Worm (Caenorhabditis elegans) whole organism, young adult: Measurements from ENCODE around the gene kbp-1.

ENCODE experiments used
- B0019.2 ChIP-seq: fragments of 200-800 bp; sonication (Bioruptor generic); conservative IDR thresholded peaks from 2 replicates; pipeline ENCODE4 v1.3.6; 2022; ENCODE audit warnings: missing genetic modification reagents, missing genetic modification characterization, missing compliant biosample characterization
- B0261.1 ChIP-seq: sonication (generic microtip); optimal IDR thresholded peaks from 2 replicates; lab custom pipeline; 2016; ENCODE audit warnings: mild to moderate bottlenecking, missing genetic modification characterization, moderate library complexity, missing compliant biosample characterization
- F33H1.4 ChIP-seq: fragments of 200-800 bp; sonication (Bioruptor generic); IDR thresholded peaks from 2 replicates; pipeline ENCODE4 v1.3.6; 2022; ENCODE audit warnings: missing genetic modification reagents, missing genetic modification characterization, missing compliant biosample characterization
- F49E8.2 ChIP-seq: sonication (generic microtip); optimal IDR thresholded peaks from 3 replicates; lab custom pipeline; 2017; ENCODE audit warnings: missing genetic modification characterization, mild to moderate bottlenecking, missing compliant biosample characterization, antibody characterized with exemption, moderate library complexity; ENCODE audit not compliant: insufficient read depth
- F57A8.1 ChIP-seq: fragments of 200-800 bp; sonication (Bioruptor generic); optimal IDR thresholded peaks from 2 replicates; lab custom pipeline; 2018; ENCODE audit warnings: mild to moderate bottlenecking, missing genetic modification characterization, moderate library complexity, missing compliant biosample characterization
- K11D2.4 ChIP-seq: fragments of 200-800 bp; sonication (Bioruptor generic); IDR thresholded peaks from 2 replicates; pipeline ENCODE4 v1.3.6; 2022; ENCODE audit warnings: missing genetic modification reagents, missing genetic modification characterization, missing compliant biosample characterization
- K12H6.12 ChIP-seq: fragments of 200-800 bp; sonication (Bioruptor generic); optimal IDR thresholded peaks from 2 replicates; lab custom pipeline; 2018; ENCODE audit warnings: mild to moderate bottlenecking, missing genetic modification characterization, missing compliant biosample characterization
- T07F8.4 ChIP-seq: sonication (generic microtip); optimal IDR thresholded peaks from 2 replicates; lab custom pipeline; 2016; ENCODE audit warnings: mild to moderate bottlenecking, missing genetic modification characterization, moderate library complexity, missing compliant biosample characterization
- ZK185.1 ChIP-seq: sonication (generic microtip); optimal IDR thresholded peaks from 2 replicates; lab custom pipeline; 2016; ENCODE audit warnings: mild to moderate bottlenecking, missing genetic modification characterization, missing compliant biosample characterization; ENCODE audit not compliant: poor library complexity, severe bottlenecking
- ama-1 ChIP-seq, 3 experiments: fragments of 150-350 bp in 1 of 3; sonication (generic microtip) in 2 of 3; optimal IDR thresholded peaks; 2 replicates each; lab custom pipeline; 2014 to 2018; ENCODE audit warnings: missing biosample characterization in 2 of 3, missing genetic modification characterization in 2 of 3, missing genetic modification reagents in 2 of 3
- athp-1 ChIP-seq: sonication (generic microtip); optimal IDR thresholded peaks from 2 replicates; lab custom pipeline; 2017; ENCODE audit warnings: mild to moderate bottlenecking, missing genetic modification characterization, missing compliant biosample characterization
- attf-6 ChIP-seq: fragments of 200-800 bp; sonication (Bioruptor generic); IDR thresholded peaks from 2 replicates; pipeline ENCODE4 v1.3.6; 2022; ENCODE audit warnings: missing genetic modification reagents, missing genetic modification characterization, missing compliant biosample characterization
- ceh-58 ChIP-seq: fragments of 200-800 bp; sonication (Bioruptor generic); IDR thresholded peaks from 2 replicates; pipeline ENCODE4 v1.3.6; 2022; ENCODE audit warnings: missing genetic modification characterization, missing compliant biosample characterization
- chd-7 ChIP-seq: sonication (generic microtip); optimal IDR thresholded peaks from 2 replicates; lab custom pipeline; 2016; ENCODE audit warnings: mild to moderate bottlenecking, missing genetic modification characterization, moderate library complexity, missing compliant biosample characterization
- dox-1 ChIP-seq: fragments of 200-800 bp; sonication (Bioruptor generic); IDR thresholded peaks from 2 replicates; pipeline ENCODE4 v1.3.6; 2022; ENCODE audit warnings: missing genetic modification reagents, missing genetic modification characterization, missing compliant biosample characterization
- egl-44 ChIP-seq: fragments of 200-800 bp; sonication (Bioruptor generic); IDR thresholded peaks from 2 replicates; pipeline ENCODE4 v1.3.6; 2022; ENCODE audit warnings: missing genetic modification reagents, missing genetic modification characterization, missing compliant biosample characterization
- ekl-4 ChIP-seq: fragments of 200-800 bp; sonication (Bioruptor generic); IDR thresholded peaks from 2 replicates; pipeline ENCODE4 v1.3.6; 2022; ENCODE audit warnings: missing genetic modification reagents, missing genetic modification characterization, missing compliant biosample characterization
- ets-4 ChIP-seq: fragments of 200-800 bp; sonication (Bioruptor generic); optimal IDR thresholded peaks from 2 replicates; lab custom pipeline; 2018; ENCODE audit warnings: mild to moderate bottlenecking, missing genetic modification characterization, missing compliant biosample characterization
- gei-17 ChIP-seq: fragments of 200-800 bp; sonication (Bioruptor generic); optimal IDR thresholded peaks from 2 replicates; lab custom pipeline; 2018; ENCODE audit warnings: mild to moderate bottlenecking, missing genetic modification characterization, missing compliant biosample characterization
- hlh-26 ChIP-seq: fragments of 200-800 bp; sonication (Bioruptor generic); conservative IDR thresholded peaks from 2 replicates; pipeline ENCODE4 v1.3.6; 2022; ENCODE audit warnings: missing genetic modification reagents, missing genetic modification characterization, missing compliant biosample characterization
- hmg-20 ChIP-seq: fragments of 200-800 bp; sonication (Bioruptor generic); IDR thresholded peaks from 2 replicates; pipeline ENCODE4 v1.3.6; 2022; ENCODE audit warnings: missing genetic modification reagents, missing genetic modification characterization, missing compliant biosample characterization
- hrde-1 ChIP-seq: sonication (generic microtip); optimal IDR thresholded peaks from 2 replicates; lab custom pipeline; 2016; ENCODE audit warnings: missing genetic modification characterization, mild to moderate bottlenecking, missing compliant biosample characterization, moderate library complexity, missing genotype, missing genetic modification reagents, borderline replicate concordance
- lin-26 ChIP-seq: fragments of 200-800 bp; sonication (Bioruptor generic); IDR thresholded peaks from 2 replicates; pipeline ENCODE4 v1.3.6; 2022; ENCODE audit warnings: missing genetic modification reagents, missing genetic modification characterization, missing compliant biosample characterization
- lin-40 ChIP-seq: sonication (generic microtip); optimal IDR thresholded peaks from 2 replicates; lab custom pipeline; 2016; ENCODE audit warnings: missing genetic modification characterization, mild to moderate bottlenecking, missing compliant biosample characterization, missing genotype, missing genetic modification reagents
- lin-54 ChIP-seq: fragments of 200-800 bp; sonication (Bioruptor generic); optimal IDR thresholded peaks from 2 replicates; lab custom pipeline; 2018; ENCODE audit warnings: mild to moderate bottlenecking, missing genetic modification characterization, missing compliant biosample characterization
- lsl-1 ChIP-seq: fragments of 200-800 bp; sonication (Bioruptor generic); optimal IDR thresholded peaks from 2 replicates; lab custom pipeline; 2018; ENCODE audit warnings: mild to moderate bottlenecking, missing genetic modification characterization, moderate library complexity, missing compliant biosample characterization
- madf-3 ChIP-seq: fragments of 200-800 bp; sonication (Bioruptor generic); IDR thresholded peaks from 2 replicates; pipeline ENCODE4 v1.3.6; 2022; ENCODE audit warnings: missing genetic modification reagents, missing genetic modification characterization, missing compliant biosample characterization
- madf-6 ChIP-seq: fragments of 200-800 bp; sonication (Bioruptor generic); IDR thresholded peaks from 2 replicates; pipeline ENCODE4 v1.3.6; 2022; ENCODE audit warnings: missing genetic modification reagents, missing genetic modification characterization, missing compliant biosample characterization
- mcd-1 ChIP-seq: fragments of 200-800 bp; sonication (Bioruptor generic); IDR thresholded peaks from 2 replicates; pipeline ENCODE4 v1.3.6; 2022; ENCODE audit warnings: missing genetic modification reagents, missing genetic modification characterization, missing compliant biosample characterization
- mxl-1 ChIP-seq: sonication (generic microtip); optimal IDR thresholded peaks from 2 replicates; lab custom pipeline; 2016; ENCODE audit warnings: missing genetic modification characterization, missing compliant biosample characterization
- nfyb-1 ChIP-seq: fragments of 200-800 bp; sonication (Bioruptor generic); IDR thresholded peaks from 2 replicates; pipeline ENCODE4 v1.3.6; 2022; ENCODE audit warnings: missing genetic modification reagents, missing genetic modification characterization, missing compliant biosample characterization
- nhr-80 ChIP-seq: sonication (generic microtip); optimal IDR thresholded peaks from 2 replicates; lab custom pipeline; 2016; ENCODE audit warnings: missing genetic modification characterization, missing compliant biosample characterization
- pbrm-1 ChIP-seq: fragments of 200-800 bp; sonication (Bioruptor generic); IDR thresholded peaks from 2 replicates; pipeline ENCODE4 v1.3.6; 2022; ENCODE audit warnings: missing genetic modification reagents, missing genetic modification characterization, missing compliant biosample characterization
- rcor-1 ChIP-seq: fragments of 200-800 bp; sonication (Bioruptor generic); IDR thresholded peaks from 2 replicates; pipeline ENCODE4 v1.3.6; 2022; ENCODE audit warnings: missing genetic modification reagents, missing genetic modification characterization, missing compliant biosample characterization
- rec-8 ChIP-seq, 2 experiments: sonication (generic microtip); optimal IDR thresholded peaks; 2 replicates each; lab custom pipeline; 2016; ENCODE audit warnings: mild to moderate bottlenecking in 2 of 2, missing genetic modification characterization in 2 of 2, missing genetic modification reagents in 2 of 2, missing genotype in 2 of 2, missing biosample characterization in 1 of 2, missing compliant biosample characterization in 1 of 2, moderate library complexity in 1 of 2
- rpc-1 ChIP-seq, 2 experiments: fragments of 150-350 bp in 1 of 2; sonication (generic microtip) in 1 of 2; optimal IDR thresholded peaks; 2 replicates each; lab custom pipeline; 2014 to 2018; ENCODE audit warnings: missing biosample characterization in 1 of 2, missing genetic modification characterization in 1 of 2, missing genetic modification reagents in 1 of 2, missing genotype in 1 of 2
- sdz-38 ChIP-seq: sonication (generic microtip); optimal IDR thresholded peaks from 2 replicates; lab custom pipeline; 2016; ENCODE audit warnings: missing genotype, missing genetic modification characterization, missing compliant biosample characterization
- snpc-1.1 ChIP-seq: sonication (generic microtip); optimal IDR thresholded peaks from 2 replicates; lab custom pipeline; 2017; ENCODE audit warnings: missing genetic modification characterization, mild to moderate bottlenecking, missing compliant biosample characterization, antibody characterized with exemption, moderate library complexity, missing genotype, missing genetic modification reagents; ENCODE audit not compliant: insufficient read depth
- snpc-1.3 ChIP-seq: sonication (generic microtip); optimal IDR thresholded peaks from 2 replicates; lab custom pipeline; 2017; ENCODE audit warnings: missing genetic modification characterization, mild to moderate bottlenecking, missing compliant biosample characterization, antibody characterized with exemption, moderate library complexity, missing genotype, missing genetic modification reagents; ENCODE audit not compliant: insufficient read depth
- snpc-4 ChIP-seq, 5 experiments: fragments of 150-350 bp in 1 of 5; sonication (generic microtip) in 4 of 5; optimal IDR thresholded peaks; 2 replicates each; lab custom pipeline; 2014 to 2018; ENCODE audit warnings: missing genetic modification characterization in 5 of 5, missing biosample characterization in 3 of 5, antibody characterized with exemption in 2 of 5, mild to moderate bottlenecking in 2 of 5, missing compliant biosample characterization in 2 of 5, missing genotype in 2 of 5, moderate library complexity in 2 of 5, missing genetic modification reagents in 1 of 5
- tlf-1 ChIP-seq: fragments of 200-800 bp; sonication (Bioruptor generic); optimal IDR thresholded peaks from 2 replicates; lab custom pipeline; 2018; ENCODE audit warnings: mild to moderate bottlenecking, missing genetic modification characterization, missing compliant biosample characterization
- unc-130 ChIP-seq: sonication (generic microtip); optimal IDR thresholded peaks from 2 replicates; lab custom pipeline; 2016; ENCODE audit warnings: missing genetic modification reagents, missing genetic modification characterization, missing compliant biosample characterization
- unc-62 ChIP-seq: fragments of 150-350 bp; optimal IDR thresholded peaks from 2 replicates; lab custom pipeline; 2014; ENCODE audit warnings: missing biosample characterization, missing genetic modification reagents, missing genetic modification characterization
- zim-3 ChIP-seq: sonication (generic microtip); optimal IDR thresholded peaks from 2 replicates; lab custom pipeline; 2017; ENCODE audit warnings: mild to moderate bottlenecking, missing genetic modification characterization, moderate library complexity, missing compliant biosample characterization
- ztf-22 ChIP-seq: fragments of 200-800 bp; sonication (Bioruptor generic); optimal IDR thresholded peaks from 2 replicates; lab custom pipeline; 2018; ENCODE audit warnings: mild to moderate bottlenecking, missing genetic modification characterization, moderate library complexity, missing compliant biosample characterization

Gene kbp-1

DNA sequence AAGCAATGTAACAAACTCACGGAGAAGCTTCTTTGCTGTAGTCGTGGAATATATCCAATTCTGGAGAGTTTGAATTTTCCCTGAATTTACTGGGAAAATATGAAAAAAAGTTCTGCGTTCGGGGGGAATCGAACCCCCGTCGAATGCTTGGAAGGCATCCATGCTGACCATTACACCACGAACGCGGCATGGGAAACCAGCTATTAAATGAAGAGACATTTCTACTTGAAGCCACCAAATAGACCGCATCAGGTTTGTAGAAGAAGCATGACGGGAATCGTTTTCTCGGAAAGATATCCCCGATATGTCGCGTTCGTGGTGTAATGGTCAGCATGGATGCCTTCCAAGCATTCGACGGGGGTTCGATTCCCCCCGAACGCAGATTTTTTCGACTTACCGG is 19.1 kb downstream of the kbp-1 start (continued):
- peak; percentile 21 for TF ChIP-seq hrde-1 (tag; lab: Kevin White, UChicago)
- TF ChIP-seq unc-62 (GFP tag; lab: Kevin White, UChicago) = no peak
- TF ChIP-seq egl-44 (GFP tag; lab: Robert Waterston, UW) = 0 out of 2 replicates have a peak, but pooled peaks have one; percentile 83
- no peak for TF ChIP-seq gei-17 (GFP tag; lab: Kevin White, UChicago)
- peak; percentile 16 for TF ChIP-seq snpc-4 (GFP tag; optimal IDR thresholded peaks at IDR 0.05; lab: Kevin White, UChicago)
- TF ChIP-seq snpc-4 (tag; optimal IDR thresholded peaks at IDR 0.05; lab: Kevin White, UChicago) = peak in 3 of 4 experiments; percentile 15 to 45 (median 31)
- peak; percentile 32; the same call in 1 of the 2 replicates for TF ChIP-seq madf-6 (GFP tag; lab: Robert Waterston, UW)
- peak; percentile 9 for TF ChIP-seq mxl-1 (tag; lab: Kevin White, UChicago)
- no peak for TF ChIP-seq sdz-38 (tag; lab: Kevin White, UChicago)
- no peak for TF ChIP-seq B0019.2 (GFP tag; lab: Robert Waterston, UW)
- TF ChIP-seq rec-8 (tag; optimal IDR thresholded peaks at IDR 0.05; lab: Kevin White, UChicago) = peak in 1 of 2 experiments; percentile 43
- TF ChIP-seq lsl-1 = peak; percentile 20
- peak; percentile 53; the same call in 1 of the 2 replicates for TF ChIP-seq attf-6 (GFP tag; lab: Robert Waterston, UW)
- no peak for TF ChIP-seq ekl-4 (GFP tag; lab: Robert Waterston, UW)
- TF ChIP-seq chd-7 (tag; lab: Kevin White, UChicago) = no peak
- TF ChIP-seq ceh-58 (GFP tag; lab: Robert Waterston, UW) = 0 out of 2 replicates have a peak, but pooled peaks have one; percentile 3
- 0 out of 2 replicates have a peak, but pooled peaks have one; percentile 19 for TF ChIP-seq madf-3 (GFP tag; lab: Robert Waterston, UW)
- peak; percentile 13 for TF ChIP-seq K12H6.12
- peak; percentile 43; the same call in 1 of the 2 replicates for TF ChIP-seq mcd-1
- no peak for TF ChIP-seq snpc-1.1
- TF ChIP-seq ets-4 = no peak
- no peak for TF ChIP-seq hmg-20 (GFP tag; lab: Robert Waterston, UW)
- TF ChIP-seq lin-40 (tag; lab: Kevin White, UChicago) = peak; percentile 54
- no peak for TF ChIP-seq K11D2.4
- TF ChIP-seq T07F8.4 (tag; lab: Kevin White, UChicago) = peak; percentile 21
- TF ChIP-seq dox-1 (GFP tag; lab: Robert Waterston, UW) = no peak
- TF ChIP-seq F33H1.4 = no peak
- TF ChIP-seq zim-3 = peak; percentile 10
- TF ChIP-seq hlh-26 (GFP tag; lab: Robert Waterston, UW) = no peak
- TF ChIP-seq unc-130 (GFP tag; lab: Kevin White, UChicago) = no peak
- peak; percentile 38 for TF ChIP-seq athp-1 (tag; lab: Kevin White, UChicago)
- peak; percentile 52 for TF ChIP-seq ZK185.1
- TF ChIP-seq B0261.1 = peak; percentile 74
- TF ChIP-seq nfyb-1 (GFP tag; lab: Robert Waterston, UW) = peak; percentile 67; the same call in 1 of the 2 replicates
- peak; percentile 81 for TF ChIP-seq lin-26 (GFP tag; lab: Robert Waterston, UW)
- peak; percentile 15 for TF ChIP-seq lin-54 (GFP tag; lab: Kevin White, UChicago)
- TF ChIP-seq pbrm-1 (GFP tag; lab: Robert Waterston, UW) = 0 out of 2 replicates have a peak, but pooled peaks have one; percentile 50
- TF ChIP-seq F49E8.2 (tag; lab: Kevin White, UChicago) = no peak
- peak; percentile 80 for TF ChIP-seq rpc-1 (optimal IDR thresholded peaks at IDR 0.05; lab: Kevin White, UChicago)
- TF ChIP-seq rpc-1 (tag; optimal IDR thresholded peaks at IDR 0.05; lab: Kevin White, UChicago) = peak; percentile 76
- peak; percentile 13 for TF ChIP-seq snpc-1.3 (tag; lab: Kevin White, UChicago)
- no peak for TF ChIP-seq nhr-80 (tag; lab: Kevin White, UChicago)
- no peak for TF ChIP-seq ztf-22
- peak; percentile 19; the same call in 1 of the 2 replicates for TF ChIP-seq rcor-1
- no peak for TF ChIP-seq ama-1 (optimal IDR thresholded peaks at IDR 0.05; lab: Kevin White, UChicago)
- peak in 1 of 2 experiments; percentile 48 for TF ChIP-seq ama-1 (GFP tag; optimal IDR thresholded peaks at IDR 0.05; lab: Kevin White, UChicago)
- TF ChIP-seq tlf-1 = no peak
- TF ChIP-seq F57A8.1 (GFP tag; lab: Kevin White, UChicago) = no peak
